Fruit fly (Drosophila melanogaster): ENCODE measurements around the gene CG6836.

- TF ChIP-seq CG4318 (GFP tag; optimal IDR thresholded peaks at IDR 0.05) = no peak
- no peak for TF ChIP-seq Ets96B (tag; optimal IDR thresholded peaks at IDR 0.05)
- TF ChIP-seq Smox (GFP tag; optimal IDR thresholded peaks at IDR 0.05) = no peak
- no peak for TF ChIP-seq OdsH (GFP tag; optimal IDR thresholded peaks at IDR 0.05)
- TF ChIP-seq CG34406 (GFP tag; optimal IDR thresholded peaks at IDR 0.05) = no peak
- TF ChIP-seq Hr39 (GFP tag; optimal IDR thresholded peaks at IDR 0.05) = no peak
- no peak for TF ChIP-seq dsx (GFP tag; optimal IDR thresholded peaks at IDR 0.05; ENCODE audit: poor library complexity, severe bottlenecking)
- no peak for TF ChIP-seq Sox102F (GFP tag; optimal IDR thresholded peaks at IDR 0.05)
- TF ChIP-seq CG16779 (tag; optimal IDR thresholded peaks at IDR 0.05) = no peak
- TF ChIP-seq CG10669 (GFP tag; optimal IDR thresholded peaks at IDR 0.05) = no peak
- TF ChIP-seq CG11902 (GFP tag; optimal IDR thresholded peaks at IDR 0.05) = no peak
- peak; percentile 26 for TF ChIP-seq CG9139 (GFP tag; optimal IDR thresholded peaks at IDR 0.05)
- TF ChIP-seq CG11762 (GFP tag; optimal IDR thresholded peaks at IDR 0.05; ENCODE audit: insufficient read depth) = no peak
These were observed 46.6 kb downstream of the CG6836 start for dm6 chr3L:18996774-18997589.
